Fruit fly (Drosophila melanogaster) whole organism, embryonic: ENCODE measurements around the gene Pep.

Source experiments
- Atf6 ChIP-seq: fragments of 200-800 bp; sonication (Bioruptor generic); IDR thresholded peaks from 2 replicates; pipeline ENCODE4 v1.3.6; 2022; ENCODE audit warnings: missing biosample characterization, missing genetic modification characterization
- BtbVII ChIP-seq: fragments of 200-800 bp; sonication (Bioruptor generic); optimal IDR thresholded peaks from 3 replicates; lab custom pipeline; 2017; ENCODE audit warnings: missing biosample characterization, mild to moderate bottlenecking, missing genetic modification characterization
- CG10366 ChIP-seq: fragments of 200-800 bp; sonication (Bioruptor generic); IDR thresholded peaks from 2 replicates; pipeline ENCODE4 v1.3.6; 2022; ENCODE audit warnings: missing biosample characterization, missing genetic modification characterization
- CG10565 ChIP-seq: fragments of 200-800 bp; sonication (Bioruptor generic); optimal IDR thresholded peaks from 3 replicates; lab custom pipeline; 2016; ENCODE audit warnings: missing biosample characterization, mild to moderate bottlenecking, missing genetic modification characterization
- CG11085 ChIP-seq: fragments of 200-800 bp; sonication (Bioruptor generic); IDR thresholded peaks from 2 replicates; pipeline ENCODE4 v1.3.6; 2022; ENCODE audit warnings: missing biosample characterization, missing genetic modification characterization
- CG11695 ChIP-seq: fragments of 200-800 bp; sonication (Bioruptor generic); IDR thresholded peaks from 3 replicates; pipeline ENCODE4 v1.3.6; 2022; ENCODE audit warnings: missing biosample characterization, missing genetic modification characterization
- CG12219 ChIP-seq: fragments of 200-800 bp; sonication (Bioruptor generic); optimal IDR thresholded peaks from 3 replicates; lab custom pipeline; 2018; ENCODE audit warnings: missing biosample characterization, mild to moderate bottlenecking, missing genetic modification characterization
- CG13123 ChIP-seq: fragments of 200-800 bp; sonication (Bioruptor generic); optimal IDR thresholded peaks from 2 replicates; lab custom pipeline; 2016; ENCODE audit warnings: missing biosample characterization, missing genetic modification characterization
- CG13775 ChIP-seq: fragments of 200-800 bp; sonication (Bioruptor generic); optimal IDR thresholded peaks from 3 replicates; lab custom pipeline; 2017; ENCODE audit warnings: missing biosample characterization, mild to moderate bottlenecking, missing genetic modification characterization
- CG13894 ChIP-seq: fragments of 200-800 bp; sonication (Bioruptor generic); optimal IDR thresholded peaks from 3 replicates; lab custom pipeline; 2018; ENCODE audit warnings: missing biosample characterization, mild to moderate bottlenecking, missing genetic modification characterization, moderate library complexity
- CG14014 ChIP-seq: fragments of 200-800 bp; sonication (Bioruptor generic); IDR thresholded peaks from 2 replicates; pipeline ENCODE4 v1.3.6; 2022; ENCODE audit warnings: missing biosample characterization, missing genetic modification characterization
- CG14710 ChIP-seq: fragments of 200-800 bp; sonication (Bioruptor generic); optimal IDR thresholded peaks from 3 replicates; lab custom pipeline; 2019; ENCODE audit warnings: missing biosample characterization, mild to moderate bottlenecking, missing genetic modification characterization, moderate library complexity
- CG15479 ChIP-seq: fragments of 200-800 bp; sonication (Bioruptor generic); optimal IDR thresholded peaks from 3 replicates; lab custom pipeline; 2019; ENCODE audit warnings: missing biosample characterization, mild to moderate bottlenecking, missing genetic modification characterization, moderate library complexity
- CG1602 ChIP-seq: fragments of 200-800 bp; sonication (Bioruptor generic); optimal IDR thresholded peaks from 3 replicates; lab custom pipeline; 2016; ENCODE audit warnings: missing biosample characterization, missing genetic modification characterization
- CG16863 ChIP-seq: fragments of 200-800 bp; sonication (Bioruptor generic); optimal IDR thresholded peaks from 3 replicates; lab custom pipeline; 2016; ENCODE audit warnings: missing biosample characterization, missing genetic modification characterization
- CG30431 ChIP-seq: fragments of 200-800 bp; sonication (Bioruptor generic); optimal IDR thresholded peaks from 2 replicates; lab custom pipeline; 2017; ENCODE audit warnings: missing biosample characterization, missing genetic modification characterization
- CG3163 ChIP-seq: fragments of 200-800 bp; sonication (Bioruptor generic); optimal IDR thresholded peaks from 3 replicates; lab custom pipeline; 2016; ENCODE audit warnings: missing biosample characterization, missing genetic modification characterization
- CG4424 ChIP-seq: fragments of 200-800 bp; sonication (Bioruptor generic); optimal IDR thresholded peaks from 3 replicates; lab custom pipeline; 2016; ENCODE audit warnings: missing biosample characterization, missing genetic modification characterization
- CG6689 ChIP-seq: fragments of 200-800 bp; sonication (Bioruptor generic); IDR thresholded peaks from 2 replicates; pipeline ENCODE4 v1.3.6; 2022; ENCODE audit warnings: missing biosample characterization, missing genetic modification characterization
- CG6765 ChIP-seq: fragments of 200-800 bp; sonication (Bioruptor generic); optimal IDR thresholded peaks from 3 replicates; lab custom pipeline; 2017; ENCODE audit warnings: missing biosample characterization, mild to moderate bottlenecking, missing genetic modification characterization
- CG6791 ChIP-seq: fragments of 200-800 bp; sonication (Bioruptor generic); IDR thresholded peaks from 3 replicates; pipeline ENCODE4 v1.3.6; 2022; ENCODE audit warnings: missing biosample characterization, missing genetic modification characterization; ENCODE audit not compliant: partially characterized antibody
- CG7556 ChIP-seq: fragments of 200-800 bp; sonication (Bioruptor generic); optimal IDR thresholded peaks from 2 replicates; lab custom pipeline; 2017; ENCODE audit warnings: missing biosample characterization, mild to moderate bottlenecking, missing genetic modification characterization
- CG8290 ChIP-seq, 3 experiments: fragments of 200-800 bp; sonication (Bioruptor generic); optimal IDR thresholded peaks; 2 replicates each; lab custom pipeline; 2016 to 2019; ENCODE audit warnings: missing biosample characterization in 3 of 3, missing genetic modification characterization in 3 of 3, mild to moderate bottlenecking in 2 of 3, moderate library complexity in 1 of 3
- CG9437 ChIP-seq: fragments of 200-800 bp; sonication (Bioruptor generic); optimal IDR thresholded peaks from 2 replicates; lab custom pipeline; 2018; ENCODE audit warnings: missing biosample characterization, mild to moderate bottlenecking, missing genetic modification characterization
- Chrac-16 ChIP-seq: fragments of 200-800 bp; sonication (Bioruptor generic); optimal IDR thresholded peaks from 3 replicates; lab custom pipeline; 2016; ENCODE audit warnings: missing biosample characterization, missing genetic modification characterization
- D19B ChIP-seq: fragments of 200-800 bp; sonication (Bioruptor generic); optimal IDR thresholded peaks from 2 replicates; lab custom pipeline; 2017; ENCODE audit warnings: missing biosample characterization, mild to moderate bottlenecking, missing genetic modification characterization
- Elba2 ChIP-seq: fragments of 200-800 bp; sonication (Bioruptor generic); optimal IDR thresholded peaks from 3 replicates; lab custom pipeline; 2016; ENCODE audit warnings: missing biosample characterization, missing genetic modification characterization
- GATAe ChIP-seq: fragments of 200-800 bp; sonication (Bioruptor generic); conservative IDR thresholded peaks from 2 replicates; pipeline ENCODE4 v1.3.6; 2022; ENCODE audit warnings: missing biosample characterization, missing genetic modification characterization
- HHEX ChIP-seq: fragments of 200-800 bp; sonication (Bioruptor generic); optimal IDR thresholded peaks from 3 replicates; lab custom pipeline; 2017; ENCODE audit warnings: missing biosample characterization, mild to moderate bottlenecking, missing genetic modification characterization, missing genetic modification reagents
- Hmx ChIP-seq: fragments of 200-800 bp; sonication (Bioruptor generic); optimal IDR thresholded peaks from 2 replicates; lab custom pipeline; 2016; ENCODE audit warnings: missing biosample characterization, missing genetic modification characterization
- Lpt ChIP-seq: fragments of >200 bp; optimal IDR thresholded peaks from 2 replicates; lab custom pipeline; 2018; ENCODE audit warnings: missing biosample characterization, missing genetic modification characterization
- Pdp1 ChIP-seq, 2 experiments: fragments of 200-800 bp; sonication (Bioruptor generic); optimal IDR thresholded peaks; 3 replicates each; lab custom pipeline; 2016; ENCODE audit warnings: missing biosample characterization in 2 of 2, missing genetic modification characterization in 2 of 2, mild to moderate bottlenecking in 1 of 2, moderate library complexity in 1 of 2
- Six4 ChIP-seq: fragments of 200-800 bp; sonication (Bioruptor generic); optimal IDR thresholded peaks from 2 replicates; lab custom pipeline; 2016; ENCODE audit warnings: missing biosample characterization, missing genetic modification characterization
- ase ChIP-seq: fragments of 200-800 bp; sonication (Bioruptor generic); IDR thresholded peaks from 3 replicates; pipeline ENCODE4 v1.3.6; 2022; ENCODE audit warnings: missing biosample characterization, missing genetic modification characterization
- cwo ChIP-seq: fragments of 200-800 bp; sonication (Bioruptor generic); optimal IDR thresholded peaks from 3 replicates; lab custom pipeline; 2017; ENCODE audit warnings: missing biosample characterization, missing genetic modification characterization, mild to moderate bottlenecking, moderate library complexity, missing genetic modification reagents
- fd64A ChIP-seq: fragments of 200-800 bp; sonication (Bioruptor generic); optimal IDR thresholded peaks from 3 replicates; lab custom pipeline; 2018; ENCODE audit warnings: missing biosample characterization, mild to moderate bottlenecking, missing genetic modification characterization
- fu2 ChIP-seq: fragments of 200-800 bp; sonication (Bioruptor generic); optimal IDR thresholded peaks from 2 replicates; lab custom pipeline; 2016; ENCODE audit warnings: missing biosample characterization, missing genetic modification characterization
- gro ChIP-seq: fragments of 200-800 bp; sonication (Bioruptor generic); optimal IDR thresholded peaks from 2 replicates; lab custom pipeline; 2016; ENCODE audit warnings: missing biosample characterization, missing genetic modification characterization
- jumu ChIP-seq: fragments of 200-800 bp; sonication (Bioruptor generic); optimal IDR thresholded peaks from 3 replicates; lab custom pipeline; 2016; ENCODE audit warnings: missing biosample characterization, missing genetic modification characterization
- lmd ChIP-seq: fragments of 200-800 bp; sonication (Bioruptor generic); IDR thresholded peaks from 2 replicates; pipeline ENCODE4 v1.3.6; 2022; ENCODE audit warnings: missing biosample characterization, missing genetic modification characterization
- maf-S ChIP-seq: fragments of 200-800 bp; sonication (Bioruptor generic); optimal IDR thresholded peaks from 2 replicates; lab custom pipeline; 2016; ENCODE audit warnings: missing biosample characterization, missing genetic modification characterization
- nerfin-2 ChIP-seq: fragments of 200-800 bp; sonication (Bioruptor generic); IDR thresholded peaks from 2 replicates; pipeline ENCODE4 v1.3.6; 2022; ENCODE audit warnings: missing biosample characterization, missing genetic modification characterization; ENCODE audit not compliant: partially characterized antibody
- ranshi ChIP-seq: fragments of 200-800 bp; sonication (Bioruptor generic); IDR thresholded peaks from 2 replicates; pipeline ENCODE4 v1.3.6; 2022; ENCODE audit warnings: missing biosample characterization, missing genetic modification characterization
- row ChIP-seq: fragments of 200-800 bp; sonication (Bioruptor generic); IDR thresholded peaks from 3 replicates; pipeline ENCODE4 v1.3.6; 2022; ENCODE audit warnings: missing biosample characterization, missing genetic modification characterization
- seq ChIP-seq: fragments of 200-800 bp; sonication (Bioruptor generic); IDR thresholded peaks from 2 replicates; pipeline ENCODE4 v1.3.6; 2022; ENCODE audit warnings: missing biosample characterization, missing genetic modification characterization
- sima ChIP-seq: fragments of 200-800 bp; sonication (Bioruptor generic); optimal IDR thresholded peaks from 2 replicates; lab custom pipeline; 2016; ENCODE audit warnings: missing biosample characterization, missing genetic modification characterization
- sug ChIP-seq: fragments of 200-800 bp; optimal IDR thresholded peaks from 2 replicates; lab custom pipeline; 2019; ENCODE audit warnings: missing biosample characterization, mild to moderate bottlenecking, missing genetic modification characterization, moderate library complexity
- tio ChIP-seq: fragments of 200-800 bp; sonication (Bioruptor generic); optimal IDR thresholded peaks from 2 replicates; lab custom pipeline; 2017; ENCODE audit warnings: missing biosample characterization, missing genetic modification characterization, inconsistent platforms
- vnd ChIP-seq: fragments of 200-800 bp; sonication (Bioruptor generic); IDR thresholded peaks from 3 replicates; pipeline ENCODE4 v1.3.6; 2022; ENCODE audit warnings: missing biosample characterization, missing genetic modification characterization; ENCODE audit not compliant: partially characterized antibody
- yki ChIP-seq: fragments of >200 bp; optimal IDR thresholded peaks from 3 replicates; lab custom pipeline; 2018

Pep gene

dm6 chr3L:17668945-17669779 lies 24.3 kb upstream of the Pep start, which contains the start of gene Crtc (continued):
- peak; percentile 82 for TF ChIP-seq CG6791 (GFP tag; lab: Robert Waterston, UW)
- TF ChIP-seq CG10366: no peak
- TF ChIP-seq fd64A (GFP tag; lab: Kevin White, UChicago): no peak
- TF ChIP-seq ase (GFP tag; lab: Robert Waterston, UW): 0 out of 3 replicates have a peak, but pooled peaks have one; percentile 10
- no peak for TF ChIP-seq yki (lab: Kevin White, UChicago)
- no peak for TF ChIP-seq BtbVII (GFP tag; lab: Kevin White, UChicago)
- TF ChIP-seq nerfin-2 (GFP tag; lab: Robert Waterston, UW): peak; percentile 68
- no peak for TF ChIP-seq CG14014 (GFP tag; lab: Robert Waterston, UW)
- TF ChIP-seq fu2 (GFP tag; lab: Kevin White, UChicago): no peak
- TF ChIP-seq lmd (GFP tag; lab: Robert Waterston, UW): peak; percentile 28; the same call in 1 of the 2 replicates
- TF ChIP-seq seq: no peak
- no peak for TF ChIP-seq jumu (GFP tag; lab: Kevin White, UChicago)
- TF ChIP-seq Elba2: no peak
- no peak for TF ChIP-seq HHEX (GFP tag; lab: Kevin White, UChicago)
- TF ChIP-seq CG14710 (tag; lab: Kevin White, UChicago): peak; percentile 74
- no peak for TF ChIP-seq CG3163 (GFP tag; lab: Kevin White, UChicago)
- TF ChIP-seq CG4424 (GFP tag; lab: Kevin White, UChicago): no peak
- no peak for TF ChIP-seq tio (GFP tag; lab: Kevin White, UChicago)
- peak; percentile 21 for TF ChIP-seq sug (tag; lab: Kevin White, UChicago)
- TF ChIP-seq Pdp1 (GFP tag; optimal IDR thresholded peaks at IDR 0.05; lab: Kevin White, UChicago): no peak
- no peak for TF ChIP-seq Hmx (GFP tag; lab: Kevin White, UChicago)
- TF ChIP-seq CG16863 (GFP tag; lab: Kevin White, UChicago): no peak
- no peak for TF ChIP-seq Atf6 (GFP tag; lab: Robert Waterston, UW)
- TF ChIP-seq CG10565 (GFP tag; lab: Kevin White, UChicago): no peak
- no peak for TF ChIP-seq CG1602 (GFP tag; lab: Kevin White, UChicago)
- TF ChIP-seq CG30431 (GFP tag; lab: Kevin White, UChicago): no peak
- TF ChIP-seq CG8290 (GFP tag; optimal IDR thresholded peaks at IDR 0.05; lab: Kevin White, UChicago): no peak
- no peak for TF ChIP-seq CG8290 (tag; optimal IDR thresholded peaks at IDR 0.05; lab: Kevin White, UChicago)
- TF ChIP-seq Lpt: no peak
- no peak for TF ChIP-seq ranshi (GFP tag; lab: Robert Waterston, UW)
- no peak for TF ChIP-seq CG6765
- no peak for TF ChIP-seq maf-S (GFP tag; lab: Kevin White, UChicago)
- no peak for TF ChIP-seq CG13894 (tag; lab: Kevin White, UChicago)
- TF ChIP-seq gro (GFP tag; lab: Kevin White, UChicago): no peak
- no peak for TF ChIP-seq CG11695 (GFP tag; lab: Robert Waterston, UW)
- no peak for TF ChIP-seq CG6689 (GFP tag; lab: Robert Waterston, UW)
- peak; percentile 63; the same call in 2 of the 3 replicates for TF ChIP-seq row (GFP tag; lab: Robert Waterston, UW)
- TF ChIP-seq CG11085 (GFP tag; lab: Robert Waterston, UW): no peak
- no peak for TF ChIP-seq CG13123
- no peak for TF ChIP-seq CG9437 (GFP tag; lab: Kevin White, UChicago)
- TF ChIP-seq vnd (GFP tag; lab: Robert Waterston, UW): peak; percentile 62; the same call in 2 of the 3 replicates
- TF ChIP-seq D19B (GFP tag; lab: Kevin White, UChicago): no peak
- no peak for TF ChIP-seq sima
- TF ChIP-seq Chrac-16 (GFP tag; lab: Kevin White, UChicago): no peak
- TF ChIP-seq CG7556 (GFP tag; lab: Kevin White, UChicago): no peak
- no peak for TF ChIP-seq cwo (GFP tag; lab: Kevin White, UChicago)
- peak; percentile 23 for TF ChIP-seq CG13775 (GFP tag; lab: Kevin White, UChicago)
- no peak for TF ChIP-seq Six4 (GFP tag; lab: Kevin White, UChicago)
- no peak for TF ChIP-seq CG12219
- TF ChIP-seq CG15479 (GFP tag; lab: Kevin White, UChicago): no peak
- TF ChIP-seq GATAe (GFP tag; lab: Robert Waterston, UW): no peak
